Fruit fly (Drosophila melanogaster) whole organism, embryonic: ENCODE data around the gene PAPLA1.

Source experiments
- CG15073 ChIP-seq: fragments of 200-800 bp; sonication (Bioruptor generic); optimal IDR thresholded peaks from 2 replicates; lab custom pipeline; 2016; ENCODE audit warnings: missing biosample characterization, missing genetic modification characterization
- CG7745 ChIP-seq: fragments of 200-800 bp; sonication (Bioruptor generic); optimal IDR thresholded peaks from 2 replicates; lab custom pipeline; 2018; ENCODE audit warnings: missing biosample characterization, mild to moderate bottlenecking, missing genetic modification characterization, moderate library complexity
- Fer1 ChIP-seq: fragments of 200-800 bp; sonication (Bioruptor generic); optimal IDR thresholded peaks from 2 replicates; lab custom pipeline; 2017; ENCODE audit warnings: missing biosample characterization, mild to moderate bottlenecking, missing genetic modification characterization
- Hmx ChIP-seq: fragments of 200-800 bp; sonication (Bioruptor generic); optimal IDR thresholded peaks from 2 replicates; lab custom pipeline; 2016; ENCODE audit warnings: missing biosample characterization, missing genetic modification characterization
- YL-1 ChIP-seq: fragments of 200-800 bp; sonication (Bioruptor generic); optimal IDR thresholded peaks from 3 replicates; lab custom pipeline; 2017; ENCODE audit warnings: missing biosample characterization, mild to moderate bottlenecking, missing genetic modification characterization
- usp ChIP-seq: fragments of >200 bp; optimal IDR thresholded peaks from 2 replicates; lab custom pipeline; 2017; ENCODE audit warnings: missing biosample characterization, missing genetic modification characterization

dm6 chr2L:8162307-8163024, 3.0 kb upstream of the PAPLA1 start, which contains the start of gene Acbp1:
- peak; percentile 97 for TF ChIP-seq YL-1
- TF ChIP-seq Fer1 (GFP tag; lab: Kevin White, UChicago): peak; percentile 99
- no peak for TF ChIP-seq usp (GFP tag; lab: Kevin White, UChicago)
- TF ChIP-seq CG15073 (GFP tag; lab: Kevin White, UChicago): peak; percentile 71
- TF ChIP-seq CG7745 (tag; lab: Kevin White, UChicago): peak; percentile 93
- TF ChIP-seq Hmx (GFP tag; lab: Kevin White, UChicago): peak; percentile 90
